Worm (Caenorhabditis elegans) whole organism, L4 larva: ENCODE results near the gene fbxa-147.

Source experiments
- D1046.2 ChIP-seq: fragments of 200-800 bp; sonication (Bioruptor generic); IDR thresholded peaks from 2 replicates; pipeline ENCODE4 v1.3.6; 2022; ENCODE audit warnings: missing genetic modification characterization, missing compliant biosample characterization
- F26F4.8 ChIP-seq: fragments of 200-800 bp; sonication (Bioruptor generic); conservative IDR thresholded peaks from 2 replicates; pipeline ENCODE4 v1.3.6; 2022; ENCODE audit warnings: missing genetic modification characterization, missing compliant biosample characterization
- F44E2.7 ChIP-seq: fragments of 200-800 bp; sonication (Bioruptor generic); IDR thresholded peaks from 2 replicates; pipeline ENCODE4 v2.1.2; 2022; ENCODE audit warnings: missing genetic modification characterization, missing compliant biosample characterization
- T20F7.1 ChIP-seq: fragments of 200-800 bp; sonication (Bioruptor generic); optimal IDR thresholded peaks from 2 replicates; lab custom pipeline; 2018; ENCODE audit warnings: mild to moderate bottlenecking, missing genetic modification characterization, missing compliant biosample characterization
- Y48G9A.11 ChIP-seq: fragments of 200-800 bp; sonication (Bioruptor generic); IDR thresholded peaks from 2 replicates; pipeline ENCODE4 v1.3.6; 2022; ENCODE audit warnings: missing genetic modification reagents, missing genetic modification characterization, missing compliant biosample characterization
- Y5F2A.4 ChIP-seq: fragments of 200-800 bp; sonication (Bioruptor generic); optimal IDR thresholded peaks from 2 replicates; lab custom pipeline; 2018; ENCODE audit warnings: mild to moderate bottlenecking, missing genetic modification characterization, missing compliant biosample characterization
- Y75B8A.6 ChIP-seq: fragments of 200-800 bp; sonication (Bioruptor generic); IDR thresholded peaks from 2 replicates; pipeline ENCODE4 v1.3.6; 2022; ENCODE audit warnings: missing genetic modification reagents, missing genetic modification characterization, missing compliant biosample characterization
- ama-1 ChIP-seq: fragments of 150-350 bp; optimal IDR thresholded peaks from 2 replicates; lab custom pipeline; 2014; ENCODE audit warnings: inconsistent platforms, mixed read lengths
- ceh-20 ChIP-seq: fragments of 200-800 bp; sonication (Bioruptor generic); IDR thresholded peaks from 2 replicates; pipeline ENCODE4 v1.3.6; 2022; ENCODE audit warnings: missing genetic modification reagents, missing genetic modification characterization, missing compliant biosample characterization
- ceh-32 ChIP-seq: sonication (generic microtip); optimal IDR thresholded peaks from 2 replicates; lab custom pipeline; 2016; ENCODE audit warnings: mild to moderate bottlenecking, missing genetic modification characterization, missing compliant biosample characterization; ENCODE audit not compliant: poor library complexity
- ceh-44 ChIP-seq: fragments of 200-800 bp; sonication (Bioruptor generic); IDR thresholded peaks from 2 replicates; pipeline ENCODE4 v1.3.6; 2022; ENCODE audit warnings: missing genetic modification reagents, missing genetic modification characterization, missing compliant biosample characterization
- ceh-62 ChIP-seq: sonication (generic microtip); optimal IDR thresholded peaks from 2 replicates; lab custom pipeline; 2017; ENCODE audit warnings: missing biosample characterization, missing genetic modification characterization
- ceh-82 ChIP-seq: sonication (generic microtip); optimal IDR thresholded peaks from 2 replicates; lab custom pipeline; 2017; ENCODE audit warnings: missing biosample characterization, missing genetic modification characterization
- daf-12 ChIP-seq: fragments of 150-350 bp; optimal IDR thresholded peaks from 2 replicates; lab custom pipeline; 2014; ENCODE audit warnings: missing biosample characterization, missing genetic modification reagents, missing genetic modification characterization
- daf-16 ChIP-seq, 3 experiments: sonication (generic microtip); optimal IDR thresholded peaks; 2 replicates each; lab custom pipeline; 2016 to 2017; ENCODE audit warnings: missing genetic modification characterization in 3 of 3, missing genetic modification reagents in 3 of 3, mild to moderate bottlenecking in 2 of 3, missing compliant biosample characterization in 2 of 3, missing biosample characterization in 1 of 3, moderate library complexity in 1 of 3
- dmd-6 ChIP-seq: fragments of 200-800 bp; sonication (Bioruptor generic); IDR thresholded peaks from 2 replicates; pipeline ENCODE4 v1.3.6; 2022; ENCODE audit warnings: missing genetic modification reagents, missing genetic modification characterization, missing compliant biosample characterization
- dmd-8 ChIP-seq: fragments of 200-800 bp; sonication (Bioruptor generic); IDR thresholded peaks from 2 replicates; pipeline ENCODE4 v1.3.6; 2022; ENCODE audit warnings: missing genetic modification characterization, missing compliant biosample characterization
- dpl-1 ChIP-seq: fragments of 150-350 bp; optimal IDR thresholded peaks from 2 replicates; lab custom pipeline; 2014; ENCODE audit warnings: missing biosample characterization, missing genetic modification reagents, missing genetic modification characterization
- fos-1 ChIP-seq: fragments of 150-350 bp; optimal IDR thresholded peaks from 2 replicates; lab custom pipeline; 2014; ENCODE audit warnings: missing biosample characterization, missing genetic modification characterization
- gei-8 ChIP-seq: fragments of 200-800 bp; sonication (Bioruptor generic); optimal IDR thresholded peaks from 2 replicates; lab custom pipeline; 2018; ENCODE audit warnings: mild to moderate bottlenecking, missing genetic modification characterization, missing compliant biosample characterization
- lim-7 ChIP-seq: fragments of 200-800 bp; sonication (Bioruptor generic); IDR thresholded peaks from 2 replicates; pipeline ENCODE4 v1.3.6; 2022; ENCODE audit warnings: missing genetic modification characterization, missing compliant biosample characterization
- lin-1 ChIP-seq: fragments of 200-800 bp; sonication (Bioruptor generic); IDR thresholded peaks from 2 replicates; pipeline ENCODE4 v1.3.6; 2022; ENCODE audit warnings: missing genetic modification reagents, missing genetic modification characterization, missing compliant biosample characterization
- lin-29 ChIP-seq: fragments of 200-800 bp; sonication (Bioruptor generic); IDR thresholded peaks from 2 replicates; pipeline ENCODE4 v1.3.6; 2022; ENCODE audit warnings: missing genetic modification reagents, missing genetic modification characterization, missing compliant biosample characterization
- lin-38 ChIP-seq: fragments of 200-800 bp; sonication (Bioruptor generic); IDR thresholded peaks from 2 replicates; pipeline ENCODE4 v1.3.6; 2022; ENCODE audit warnings: missing genetic modification reagents, missing genetic modification characterization, missing compliant biosample characterization
- lir-3 ChIP-seq: sonication (generic microtip); optimal IDR thresholded peaks from 2 replicates; lab custom pipeline; 2016; ENCODE audit warnings: mild to moderate bottlenecking, missing genetic modification characterization, missing compliant biosample characterization
- lsy-2 ChIP-seq, 2 experiments: fragments of 150-350 bp in 1 of 2; sonication (generic microtip) in 1 of 2; optimal IDR thresholded peaks; 2 replicates each; lab custom pipeline; 2014 to 2017; ENCODE audit warnings: missing biosample characterization in 2 of 2, missing genetic modification characterization in 2 of 2
- mep-1 ChIP-seq: fragments of 150-350 bp; sonication (generic microtip); optimal IDR thresholded peaks from 3 replicates; lab custom pipeline; 2014; ENCODE audit warnings: missing biosample characterization, missing genetic modification characterization
- mxl-2 ChIP-seq: fragments of 200-800 bp; sonication (Bioruptor generic); conservative IDR thresholded peaks from 2 replicates; pipeline ENCODE4 v1.3.6; 2022; ENCODE audit warnings: missing genetic modification reagents, missing genetic modification characterization, missing compliant biosample characterization
- mxl-3 ChIP-seq: fragments of 200-800 bp; sonication (Bioruptor generic); optimal IDR thresholded peaks from 2 replicates; lab custom pipeline; 2018; ENCODE audit warnings: mild to moderate bottlenecking, missing genetic modification characterization, missing compliant biosample characterization
- nhr-25 ChIP-seq: sonication (generic microtip); optimal IDR thresholded peaks from 2 replicates; lab custom pipeline; 2017; ENCODE audit warnings: missing genetic modification characterization, mild to moderate bottlenecking, missing compliant biosample characterization, antibody characterized with exemption, moderate library complexity, borderline replicate concordance; ENCODE audit not compliant: insufficient read depth
- nhr-41 ChIP-seq: fragments of 200-800 bp; sonication (Bioruptor generic); IDR thresholded peaks from 2 replicates; pipeline ENCODE4 v1.3.6; 2022; ENCODE audit warnings: missing genetic modification reagents, missing genetic modification characterization, missing compliant biosample characterization
- nhr-6 ChIP-seq: fragments of 150-350 bp; optimal IDR thresholded peaks from 2 replicates; lab custom pipeline; 2014; ENCODE audit warnings: missing biosample characterization, missing genetic modification characterization
- nhr-76 ChIP-seq: fragments of 150-350 bp; optimal IDR thresholded peaks from 2 replicates; lab custom pipeline; 2014; ENCODE audit warnings: missing biosample characterization, missing genetic modification characterization
- nhr-77 ChIP-seq: fragments of 150-350 bp; optimal IDR thresholded peaks from 2 replicates; lab custom pipeline; 2014; ENCODE audit warnings: missing biosample characterization, missing genetic modification characterization
- pha-4 ChIP-seq, 2 experiments: fragments of 150-350 bp in 1 of 2; fragments of 200-800 bp in 1 of 2; sonication (Bioruptor generic) in 1 of 2; IDR thresholded peaks in 1 of 2; optimal IDR thresholded peaks in 1 of 2; 2 replicates each; pipeline versions ENCODE4 v1.3.6 to Lab custom; 2014 to 2022; ENCODE audit warnings: missing genetic modification characterization in 2 of 2, missing genetic modification reagents in 2 of 2, missing biosample characterization in 1 of 2, missing compliant biosample characterization in 1 of 2
- set-16 ChIP-seq: fragments of 200-800 bp; sonication (Bioruptor generic); IDR thresholded peaks from 2 replicates; pipeline ENCODE4 v1.3.6; 2022; ENCODE audit warnings: missing genetic modification reagents, missing genetic modification characterization, missing compliant biosample characterization
- snpc-1.2 ChIP-seq: fragments of 200-800 bp; sonication (Bioruptor generic); IDR thresholded peaks from 2 replicates; pipeline ENCODE4 v1.3.6; 2022; ENCODE audit warnings: missing genetic modification reagents, missing genetic modification characterization, missing compliant biosample characterization
- snpc-4 ChIP-seq: fragments of 150-350 bp; optimal IDR thresholded peaks from 2 replicates; lab custom pipeline; 2014; ENCODE audit warnings: missing biosample characterization, missing genetic modification characterization
- tra-1 ChIP-seq: fragments of 200-800 bp; sonication (Bioruptor generic); IDR thresholded peaks from 2 replicates; pipeline ENCODE4 v1.3.6; 2022; ENCODE audit warnings: missing genetic modification reagents, missing genetic modification characterization, missing compliant biosample characterization
- unc-39 ChIP-seq: sonication (generic microtip); optimal IDR thresholded peaks from 2 replicates; lab custom pipeline; 2017; ENCODE audit warnings: missing biosample characterization, missing genetic modification characterization
- unc-62 ChIP-seq, 3 experiments: fragments of 150-350 bp in 1 of 3; sonication (generic microtip); optimal IDR thresholded peaks in 2 of 3; peaks in 1 of 3; 1 replicate in 1 of 3; 2 replicates in 2 of 3; lab custom pipeline; 2014 to 2017; ENCODE audit warnings: missing biosample characterization in 3 of 3, missing genetic modification characterization in 3 of 3, missing genetic modification reagents in 3 of 3, missing genotype in 1 of 3
- zip-11 ChIP-seq: fragments of 200-800 bp; sonication (Bioruptor generic); IDR thresholded peaks from 2 replicates; pipeline ENCODE4 v1.3.6; 2022; ENCODE audit warnings: missing genetic modification characterization, missing compliant biosample characterization

Gene fbxa-147

ce11 chrV:14685435-14686058 is 30.8 kb upstream of the fbxa-147 start, which contains the start of gene C47E8.4 (continued):
- TF ChIP-seq F44E2.7 (no peak), mxl-2 (peak; percentile 63; the same call in 1 of the 2 replicates), lir-3 (tag; lab: Kevin White, UChicago) (peak; percentile 77), ceh-20 (GFP tag; lab: Robert Waterston, UW) (peak; percentile 98), set-16 (GFP tag; lab: Robert Waterston, UW) (peak; percentile 64), nhr-76 (tag; lab: Kevin White, UChicago) (peak; percentile 68), D1046.2 (GFP tag; lab: Robert Waterston, UW) (peak; percentile 83; the same call in 1 of the 2 replicates), Y75B8A.6 (peak; percentile 80; the same call in 1 of the 2 replicates), lin-38 (GFP tag; lab: Robert Waterston, UW) (peak; percentile 99), nhr-25 (tag; lab: Kevin White, UChicago) (peak; percentile 94), nhr-77 (peak; percentile 93), ama-1 (lab: Kevin White, UChicago) (peak; percentile 19), ceh-44 (peak; percentile 72; the same call in 1 of the 2 replicates), nhr-41 (peak; percentile 65; the same call in 1 of the 2 replicates), fos-1 (no peak), lsy-2 (tag; optimal IDR thresholded peaks at IDR 0.05; lab: Kevin White, UChicago) (peak; percentile 93 to 98), ceh-62 (tag; lab: Kevin White, UChicago) (no peak), Y48G9A.11 (GFP tag; lab: Robert Waterston, UW) (peak; percentile 92), ceh-32 (tag; lab: Kevin White, UChicago) (peak; percentile 76), nhr-6 (tag; lab: Kevin White, UChicago) (peak; percentile 99), tra-1 (peak; percentile 98), lin-1 (GFP tag; lab: Robert Waterston, UW) (peak; percentile 89), gei-8 (GFP tag; lab: Kevin White, UChicago) (no peak), dpl-1 (GFP tag; lab: Kevin White, UChicago) (peak; percentile 92), F26F4.8 (no peak), unc-39 (tag; lab: Kevin White, UChicago) (no peak), mxl-3 (GFP tag; lab: Kevin White, UChicago) (peak; percentile 69), snpc-4 (peak; percentile 28), pha-4 (GFP tag; IDR thresholded peaks at IDR 0.05; lab: Robert Waterston, UW) (peak; percentile 94), pha-4 (tag; optimal IDR thresholded peaks at IDR 0.05; lab: Kevin White, UChicago) (peak; percentile 90), daf-16 (GFP tag; optimal IDR thresholded peaks at IDR 0.05; lab: Kevin White, UChicago) (peak; percentile 66 to 98), daf-16 (tag; optimal IDR thresholded peaks at IDR 0.05; lab: Kevin White, UChicago) (peak; percentile 78), zip-11 (0 out of 2 replicates have a peak, but pooled peaks have one; percentile 31), T20F7.1 (GFP tag; lab: Kevin White, UChicago) (peak; percentile 91), lim-7 (GFP tag; lab: Robert Waterston, UW) (no peak), dmd-8 (GFP tag; lab: Robert Waterston, UW) (no peak)

- TF ChIP-seq ceh-44: no peak
- TF ChIP-seq lsy-2 (tag; optimal IDR thresholded peaks at IDR 0.05; lab: Kevin White, UChicago): peak in 1 of 2 experiments; percentile 9
- no peak for TF ChIP-seq F26F4.8
- TF ChIP-seq dmd-6: 0 out of 2 replicates have a peak, but pooled peaks have one; percentile 6
- TF ChIP-seq daf-12 (tag; lab: Kevin White, UChicago): no peak
- no peak for TF ChIP-seq ceh-82 (tag; lab: Kevin White, UChicago)
- no peak for TF ChIP-seq nhr-6 (tag; lab: Kevin White, UChicago)
- TF ChIP-seq ceh-32 (tag; lab: Kevin White, UChicago): no peak
- TF ChIP-seq snpc-1.2 (GFP tag; lab: Robert Waterston, UW): peak; percentile 44; the same call in 1 of the 2 replicates
- TF ChIP-seq mep-1 (tag; lab: Kevin White, UChicago): peak; percentile 27
- TF ChIP-seq lin-1 (GFP tag; lab: Robert Waterston, UW): no peak
- no peak for TF ChIP-seq gei-8 (GFP tag; lab: Kevin White, UChicago)
- peak; percentile 21; the same call in 1 of the 2 replicates for TF ChIP-seq set-16 (GFP tag; lab: Robert Waterston, UW)
- TF ChIP-seq T20F7.1 (GFP tag; lab: Kevin White, UChicago): no peak
- TF ChIP-seq mxl-3 (GFP tag; lab: Kevin White, UChicago): no peak
- no peak for TF ChIP-seq Y5F2A.4 (GFP tag; lab: Kevin White, UChicago)
- TF ChIP-seq lin-29 (GFP tag; lab: Robert Waterston, UW): no peak
- TF ChIP-seq ama-1 (lab: Kevin White, UChicago): peak; percentile 84
- TF ChIP-seq lim-7 (GFP tag; lab: Robert Waterston, UW): 0 out of 2 replicates have a peak, but pooled peaks have one; percentile 70
- peak; percentile 24; the same call in 1 of the 2 replicates for TF ChIP-seq pha-4 (GFP tag; IDR thresholded peaks at IDR 0.05; lab: Robert Waterston, UW)
- TF ChIP-seq pha-4 (tag; optimal IDR thresholded peaks at IDR 0.05; lab: Kevin White, UChicago): no peak
- TF ChIP-seq Y75B8A.6: no peak
- peak in 1 of 2 experiments; percentile 97 for TF ChIP-seq unc-62 (GFP tag; optimal IDR thresholded peaks at IDR 0.05 in 1 of 2; lab: Kevin White, UChicago)
- no peak for TF ChIP-seq unc-62 (tag; optimal IDR thresholded peaks at IDR 0.05; lab: Kevin White, UChicago)
These were observed 29.8 kb upstream of the fbxa-147 start for ce11 chrV:14686231-14687105.
